Fruit fly (Drosophila melanogaster) whole organism, prepupa: ENCODE results near the gene CG17344.

Experiments used
- CG10631 ChIP-seq: fragments of 200-800 bp; sonication (Bioruptor generic); optimal IDR thresholded peaks from 2 replicates; lab custom pipeline; 2016; ENCODE audit warnings: missing biosample characterization, missing genetic modification characterization
- CG11762 ChIP-seq: fragments of 200-800 bp; sonication (Bioruptor generic); optimal IDR thresholded peaks from 3 replicates; lab custom pipeline; 2016; ENCODE audit warnings: missing biosample characterization, missing genetic modification characterization; ENCODE audit not compliant: insufficient read depth
- CG3919 ChIP-seq: fragments of 200-800 bp; sonication (Bioruptor generic); optimal IDR thresholded peaks from 3 replicates; lab custom pipeline; 2016; ENCODE audit warnings: missing biosample characterization, missing genetic modification characterization
- Eip78C ChIP-seq: fragments of 200-800 bp; sonication (Bioruptor generic); peaks from one replicate; lab custom pipeline; 2016; ENCODE audit warnings: missing biosample characterization, missing genetic modification characterization
- Gug ChIP-seq: fragments of 200-800 bp; sonication (Bioruptor generic); IDR thresholded peaks from 2 replicates; pipeline ENCODE4 v1.3.6; 2022; ENCODE audit warnings: missing biosample characterization, missing genetic modification characterization
- OdsH ChIP-seq: fragments of 200-800 bp; sonication (Bioruptor generic); optimal IDR thresholded peaks from 3 replicates; lab custom pipeline; 2016; ENCODE audit warnings: missing biosample characterization, missing genetic modification characterization

dm6 chr2L:19088895-19089294 lies 12.9 kb upstream of the CG17344 start:
- no peak for TF ChIP-seq CG3919 (GFP tag; lab: Kevin White, UChicago)
- TF ChIP-seq Gug (GFP tag; lab: Robert Waterston, UW), result no peak
- TF ChIP-seq CG10631 (GFP tag; lab: Kevin White, UChicago), result no peak
- no peak for TF ChIP-seq OdsH
- no peak for TF ChIP-seq Eip78C (GFP tag; lab: Kevin White, UChicago)
- no peak for TF ChIP-seq CG11762 (GFP tag; lab: Kevin White, UChicago)
